Fruit fly (Drosophila melanogaster): ENCODE data around the gene CG7655.
A peak's percentile ranks its signal among the peaks of the same experiment; 100 is the strongest.

Gene CG7655

dm6 chr3R:17670202-17670856, 12.1 kb upstream of the CG7655 start:
- TF ChIP-seq CG13204 (GFP tag; optimal IDR thresholded peaks at IDR 0.05) (no peak), Snoo (tag; optimal IDR thresholded peaks at IDR 0.05) (no peak), fd96Ca (GFP tag; IDR thresholded peaks at IDR 0.05) (no peak), EcR (GFP tag; optimal IDR thresholded peaks at IDR 0.05) (peak; percentile 53), CG14655 (GFP tag; optimal IDR thresholded peaks at IDR 0.05) (no peak)

DNA sequence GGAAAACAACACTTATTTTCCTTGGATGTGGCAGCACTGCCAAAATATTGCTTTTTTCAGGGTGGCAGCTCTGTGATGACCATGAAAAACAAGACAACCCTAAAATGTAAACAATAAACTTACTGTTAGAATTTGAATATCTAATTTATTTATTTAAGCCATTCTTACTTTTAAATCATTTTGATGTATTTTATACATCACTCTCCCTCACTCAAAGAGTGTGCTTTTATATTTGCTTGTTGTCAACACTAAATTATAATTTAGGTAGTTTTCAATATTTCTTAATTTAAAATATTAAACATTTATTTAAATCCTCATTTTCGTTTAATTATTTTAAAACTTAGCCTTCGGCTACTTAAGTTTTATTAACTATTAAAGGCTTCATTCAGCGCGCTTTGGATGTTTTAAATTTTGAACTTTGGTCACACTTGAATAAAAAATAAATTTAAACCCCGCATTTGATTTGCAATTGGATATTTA, 11.6 kb upstream of the CG7655 start, which contains the start of the genes CG7523 and Mps1:
TSS of gene CG7523 (minus strand) at position 39 of the 480 bp plus-strand sequence.
TSS of gene Mps1 (plus strand) at position 415 of the 480 bp plus-strand sequence.
- TF ChIP-seq rn (GFP tag; IDR thresholded peaks at IDR 0.05) = no peak
- no peak for TF ChIP-seq CG17806 (tag; optimal IDR thresholded peaks at IDR 0.05)
- no peak for TF ChIP-seq CG9948 (tag; optimal IDR thresholded peaks at IDR 0.05)
- TF ChIP-seq CG8301 (tag; optimal IDR thresholded peaks at IDR 0.05) = no peak
- TF ChIP-seq Pif1B (GFP tag; optimal IDR thresholded peaks at IDR 0.05) = no peak
- TF ChIP-seq CG4496 (GFP tag; IDR thresholded peaks at IDR 0.05) = no peak; the same call in 2 of the 3 replicates
- no peak for TF ChIP-seq CG10348 (GFP tag; IDR thresholded peaks at IDR 0.05)
- TF ChIP-seq CG8159 (tag; optimal IDR thresholded peaks at IDR 0.05) = no peak
- no peak for TF ChIP-seq Snoo (tag; optimal IDR thresholded peaks at IDR 0.05)
- TF ChIP-seq CG12605 (GFP tag; IDR thresholded peaks at IDR 0.05) = no peak

- TF ChIP-seq CG9948 (tag; optimal IDR thresholded peaks at IDR 0.05) (no peak), EcR (GFP tag; optimal IDR thresholded peaks at IDR 0.05) (peak; percentile 88)
Measured at dm6 chr3R:17678138-17678873, 4.2 kb upstream of the CG7655 start.

dm6 chr3R:17679368-17679997, 3.0 kb upstream of the CG7655 start:
- TF ChIP-seq CG17806 (tag; optimal IDR thresholded peaks at IDR 0.05) (peak; percentile 84), CG13204 (GFP tag; optimal IDR thresholded peaks at IDR 0.05) (no peak), CG8301 (tag; optimal IDR thresholded peaks at IDR 0.05) (peak; percentile 94), CG32121 (GFP tag; IDR thresholded peaks at IDR 0.05) (peak; percentile 82), CG12605 (GFP tag; IDR thresholded peaks at IDR 0.05) (peak; percentile 52), CG15710 (tag; optimal IDR thresholded peaks at IDR 0.05) (peak; percentile 87), Pif1A (GFP tag; optimal IDR thresholded peaks at IDR 0.05) (no peak), CG34367 (tag; optimal IDR thresholded peaks at IDR 0.05) (peak; percentile 79), Ets98B (GFP tag; IDR thresholded peaks at IDR 0.05) (peak; percentile 58), CG10348 (GFP tag; IDR thresholded peaks at IDR 0.05) (no peak), CG9948 (tag; optimal IDR thresholded peaks at IDR 0.05) (peak; percentile 89), CG14655 (GFP tag; optimal IDR thresholded peaks at IDR 0.05) (peak; percentile 96), EcR (GFP tag; optimal IDR thresholded peaks at IDR 0.05) (peak; percentile 11), gl (tag; optimal IDR thresholded peaks at IDR 0.05) (peak; percentile 26), fd96Ca (GFP tag; IDR thresholded peaks at IDR 0.05) (no peak), Pif1B (GFP tag; optimal IDR thresholded peaks at IDR 0.05) (peak; percentile 86), CG8159 (tag; optimal IDR thresholded peaks at IDR 0.05) (peak; percentile 87), CG4496 (GFP tag; IDR thresholded peaks at IDR 0.05) (peak; percentile 82), rn (GFP tag; IDR thresholded peaks at IDR 0.05) (peak; percentile 45; the same call in 1 of the 2 replicates), Snoo (tag; optimal IDR thresholded peaks at IDR 0.05) (peak; percentile 89), D1 (tag; optimal IDR thresholded peaks at IDR 0.05) (peak; percentile 85)

DNA sequence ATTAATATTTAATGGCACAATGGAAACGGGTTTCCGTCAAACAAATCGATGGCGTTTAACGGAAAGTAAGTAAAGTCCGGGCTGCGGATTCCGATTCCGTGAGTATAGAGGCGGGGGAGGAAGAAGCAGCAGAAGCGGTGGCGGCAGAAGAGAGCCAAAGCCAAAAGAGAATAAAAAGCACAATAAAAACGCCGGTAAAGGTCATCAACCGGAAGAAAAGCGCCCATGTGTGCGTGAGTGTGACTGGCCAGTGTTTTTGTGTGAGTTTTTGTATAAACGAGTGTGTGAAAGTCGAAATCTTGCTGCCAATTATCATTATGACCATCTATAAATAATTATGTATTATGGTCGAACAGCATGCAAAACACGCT, 2.2 kb upstream of the CG7655 start:
- TF ChIP-seq CG34367 (tag; optimal IDR thresholded peaks at IDR 0.05) (no peak), CG13204 (GFP tag; optimal IDR thresholded peaks at IDR 0.05) (peak; percentile 16), CG4496 (GFP tag; IDR thresholded peaks at IDR 0.05) (no peak), EcR (GFP tag; optimal IDR thresholded peaks at IDR 0.05) (peak; percentile 92), CG14655 (GFP tag; optimal IDR thresholded peaks at IDR 0.05) (no peak), fd96Ca (GFP tag; IDR thresholded peaks at IDR 0.05) (no peak)

DNA sequence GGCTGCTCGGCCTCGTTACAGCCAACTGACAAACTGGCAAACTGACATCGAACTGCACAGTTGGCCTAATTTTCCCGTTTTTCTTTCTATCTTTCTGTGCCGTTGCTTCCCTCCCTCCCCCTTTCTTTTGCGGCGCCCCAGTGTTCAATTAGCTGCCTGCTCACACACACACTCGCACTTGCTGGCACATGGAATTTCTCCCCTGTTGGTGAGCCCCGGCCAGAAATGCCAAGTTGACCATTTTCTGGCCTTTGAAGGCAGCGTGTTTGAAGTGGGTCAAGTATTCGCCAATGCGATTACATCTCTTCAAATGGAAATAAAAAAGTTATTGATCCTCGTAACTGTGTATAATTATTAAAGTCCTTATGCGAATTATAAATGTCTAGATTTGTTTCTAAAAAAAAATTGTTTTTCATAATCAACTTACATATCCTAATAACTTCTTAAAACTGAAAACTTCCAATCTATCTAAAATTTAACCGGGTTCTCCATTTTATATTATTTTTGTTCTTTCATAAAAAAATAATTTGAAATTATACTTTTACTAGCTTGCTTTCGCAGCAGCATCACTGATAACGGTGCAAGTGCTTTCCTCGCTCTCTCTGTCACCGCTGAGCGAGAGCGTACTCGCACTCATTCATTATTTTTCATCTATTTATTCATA, 1.7 kb upstream of the CG7655 start:
- TF ChIP-seq CG14655 (GFP tag; optimal IDR thresholded peaks at IDR 0.05) (no peak), Snoo (tag; optimal IDR thresholded peaks at IDR 0.05) (peak; percentile 58), EcR (GFP tag; optimal IDR thresholded peaks at IDR 0.05) (peak; percentile 33), CG32121 (GFP tag; IDR thresholded peaks at IDR 0.05) (peak; percentile 44; the same call in 1 of the 2 replicates), CG34367 (tag; optimal IDR thresholded peaks at IDR 0.05) (peak; percentile 0), CG9948 (tag; optimal IDR thresholded peaks at IDR 0.05) (peak; percentile 21), CG4496 (GFP tag; IDR thresholded peaks at IDR 0.05) (no peak), D1 (tag; optimal IDR thresholded peaks at IDR 0.05) (no peak), CG12605 (GFP tag; IDR thresholded peaks at IDR 0.05) (no peak), Ets98B (GFP tag; IDR thresholded peaks at IDR 0.05) (peak; percentile 5), gl (tag; optimal IDR thresholded peaks at IDR 0.05) (no peak), CG15710 (tag; optimal IDR thresholded peaks at IDR 0.05) (peak; percentile 23), CG8301 (tag; optimal IDR thresholded peaks at IDR 0.05) (peak; percentile 45), CG17806 (tag; optimal IDR thresholded peaks at IDR 0.05) (no peak), CG13204 (GFP tag; optimal IDR thresholded peaks at IDR 0.05) (no peak), CG8159 (tag; optimal IDR thresholded peaks at IDR 0.05) (no peak), rn (GFP tag; IDR thresholded peaks at IDR 0.05) (no peak), Pif1B (GFP tag; optimal IDR thresholded peaks at IDR 0.05) (no peak)
